Fruit fly (Drosophila melanogaster) whole organism, adult: ENCODE results near the gene APC7.

ENCODE experiments used
- CG11617 ChIP-seq: fragments of 200-800 bp; sonication (Bioruptor generic); optimal IDR thresholded peaks from 2 replicates; lab custom pipeline; 2017; ENCODE audit warnings: mild to moderate bottlenecking, missing biosample characterization, missing genetic modification reagents, missing genetic modification characterization
- CG12768 ChIP-seq: fragments of 200-800 bp; sonication (Bioruptor generic); optimal IDR thresholded peaks from 2 replicates; lab custom pipeline; 2017; ENCODE audit warnings: missing biosample characterization, missing genetic modification characterization, mild to moderate bottlenecking, moderate library complexity, missing genetic modification reagents
- CG14711 ChIP-seq: fragments of 200-800 bp; sonication (Bioruptor generic); optimal IDR thresholded peaks from 2 replicates; lab custom pipeline; 2018; ENCODE audit warnings: missing biosample characterization, mild to moderate bottlenecking, missing genetic modification characterization, moderate library complexity
- CG1620 ChIP-seq: fragments of 200-800 bp; sonication (Bioruptor generic); optimal IDR thresholded peaks from 2 replicates; lab custom pipeline; 2016; ENCODE audit warnings: missing biosample characterization, missing genetic modification characterization
- CG33017 ChIP-seq: fragments of 200-800 bp; sonication (Bioruptor generic); optimal IDR thresholded peaks from 2 replicates; lab custom pipeline; 2018; ENCODE audit warnings: missing biosample characterization, mild to moderate bottlenecking, missing genetic modification characterization, moderate library complexity
- CG5204 ChIP-seq: fragments of 200-800 bp; sonication (Bioruptor generic); optimal IDR thresholded peaks from 2 replicates; lab custom pipeline; 2016; ENCODE audit warnings: missing biosample characterization, missing genetic modification characterization
- CG7045 ChIP-seq: fragments of 200-800 bp; sonication (Bioruptor generic); optimal IDR thresholded peaks from 2 replicates; lab custom pipeline; 2017; ENCODE audit warnings: missing biosample characterization, mild to moderate bottlenecking, missing genetic modification characterization
- CG7101 ChIP-seq: fragments of 200-800 bp; sonication (Bioruptor generic); optimal IDR thresholded peaks from 2 replicates; lab custom pipeline; 2018; ENCODE audit warnings: missing biosample characterization, mild to moderate bottlenecking, missing genetic modification characterization, moderate library complexity
- Clk ChIP-seq: fragments of 200-800 bp; sonication (Bioruptor generic); optimal IDR thresholded peaks from 2 replicates; lab custom pipeline; 2017; ENCODE audit warnings: missing biosample characterization, missing genetic modification characterization
- Crg-1 ChIP-seq: fragments of 200-800 bp; sonication (Bioruptor generic); optimal IDR thresholded peaks from 2 replicates; lab custom pipeline; 2016; ENCODE audit warnings: missing biosample characterization, missing genetic modification characterization
- Hr96 ChIP-seq: fragments of 200-800 bp; sonication (Bioruptor generic); optimal IDR thresholded peaks from 2 replicates; lab custom pipeline; 2016; ENCODE audit warnings: missing biosample characterization, missing genetic modification characterization
- Mnt ChIP-seq: fragments of 200-800 bp; sonication (Bioruptor generic); optimal IDR thresholded peaks from 2 replicates; lab custom pipeline; 2016; ENCODE audit warnings: missing biosample characterization, mild to moderate bottlenecking, missing genetic modification characterization
- bab1 ChIP-seq: fragments of 200-800 bp; sonication (Bioruptor generic); optimal IDR thresholded peaks from 3 replicates; lab custom pipeline; 2019; ENCODE audit warnings: missing biosample characterization, mild to moderate bottlenecking, missing genetic modification characterization, moderate library complexity
- cic ChIP-seq: fragments of 200-800 bp; sonication (Bioruptor generic); optimal IDR thresholded peaks from 2 replicates; lab custom pipeline; 2017; ENCODE audit warnings: missing biosample characterization, mild to moderate bottlenecking, missing genetic modification characterization, moderate library complexity
- cnc ChIP-seq, 2 experiments: fragments of >200 bp; optimal IDR thresholded peaks; 2 replicates each; lab custom pipeline; 2017
- kay ChIP-seq: fragments of 200-800 bp; sonication (Bioruptor generic); peaks from one replicate; lab custom pipeline; 2016; ENCODE audit warnings: missing biosample characterization, missing genetic modification characterization, borderline replicate concordance
- ovo ChIP-seq: fragments of 200-800 bp; sonication (Bioruptor generic); optimal IDR thresholded peaks from 2 replicates; lab custom pipeline; 2016; ENCODE audit warnings: missing biosample characterization, missing genetic modification characterization
- pad ChIP-seq: fragments of 200-800 bp; sonication (Bioruptor generic); optimal IDR thresholded peaks from 3 replicates; lab custom pipeline; 2017; ENCODE audit warnings: missing biosample characterization, missing genetic modification characterization, mild to moderate bottlenecking, moderate library complexity, missing genetic modification reagents
- tj ChIP-seq: fragments of 200-800 bp; sonication (Bioruptor generic); optimal IDR thresholded peaks from 3 replicates; lab custom pipeline; 2017; ENCODE audit warnings: missing biosample characterization, mild to moderate bottlenecking, missing genetic modification characterization, moderate library complexity
- toe ChIP-seq: fragments of 200-800 bp; sonication (Bioruptor generic); optimal IDR thresholded peaks from 2 replicates; lab custom pipeline; 2016; ENCODE audit warnings: missing biosample characterization, missing genetic modification characterization

Gene APC7

DNA sequence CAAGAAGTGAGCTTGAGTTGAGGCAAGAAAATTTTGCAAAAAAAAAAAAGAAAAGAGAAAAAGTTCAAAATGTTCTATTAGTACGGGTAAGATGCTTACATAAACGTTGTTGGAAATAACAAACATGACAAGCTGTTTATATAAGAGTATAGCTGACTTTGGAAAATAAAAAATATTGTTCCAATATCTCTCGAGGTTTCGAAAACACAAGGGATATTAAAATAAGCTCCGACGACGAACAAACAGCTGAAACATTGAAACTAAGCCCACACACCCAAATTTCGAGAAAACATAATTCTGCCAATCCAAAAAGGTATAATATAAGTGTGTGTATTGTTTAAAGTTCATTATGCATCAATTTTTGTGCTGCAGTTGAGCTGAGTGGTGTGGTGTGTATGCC, 23.1 kb upstream of the APC7 start:
- no peak for TF ChIP-seq cnc (optimal IDR thresholded peaks at IDR 0.05; lab: Kevin White, UChicago)
- no peak for TF ChIP-seq CG7045 (GFP tag; lab: Kevin White, UChicago)
- TF ChIP-seq CG11617 (GFP tag; lab: Kevin White, UChicago) = no peak
- no peak for TF ChIP-seq CG5204 (GFP tag; lab: Kevin White, UChicago)
- TF ChIP-seq CG7101 (tag; lab: Kevin White, UChicago) = no peak
- no peak for TF ChIP-seq CG1620

DNA sequence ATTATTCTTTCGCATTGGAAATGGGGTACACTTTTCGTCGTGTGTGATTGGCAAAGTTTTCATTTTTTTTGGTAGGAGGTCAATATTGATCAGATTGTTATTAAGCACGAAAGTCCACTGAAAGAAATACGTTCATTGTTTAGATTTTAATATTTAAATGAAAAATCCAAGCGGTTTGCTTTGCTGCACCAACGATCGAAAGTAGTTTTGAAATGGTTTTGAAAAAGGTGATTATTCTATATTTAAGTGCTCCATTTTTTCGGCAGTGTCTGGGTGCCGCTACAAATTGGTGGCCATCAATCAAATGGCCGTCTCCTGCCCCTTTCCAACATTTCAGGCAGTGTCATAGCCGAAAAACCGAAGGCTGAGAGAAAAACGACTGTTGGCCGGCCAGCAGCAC, 22.4 kb upstream of the APC7 start:
- no peak for TF ChIP-seq CG5204 (GFP tag; lab: Kevin White, UChicago)
- no peak for TF ChIP-seq toe
- no peak for TF ChIP-seq Mnt (GFP tag; lab: Kevin White, UChicago)
- TF ChIP-seq CG14711 (tag; lab: Kevin White, UChicago) = no peak
- TF ChIP-seq CG7101 (tag; lab: Kevin White, UChicago) = no peak
- TF ChIP-seq pad = no peak
- TF ChIP-seq CG33017 = no peak
- TF ChIP-seq CG11617 (GFP tag; lab: Kevin White, UChicago) = no peak
- TF ChIP-seq bab1 (GFP tag; lab: Kevin White, UChicago) = no peak
- TF ChIP-seq Crg-1 (GFP tag; lab: Kevin White, UChicago) = no peak
- TF ChIP-seq ovo = no peak
- TF ChIP-seq CG12768 (GFP tag; lab: Kevin White, UChicago) = no peak
- no peak for TF ChIP-seq kay (GFP tag; lab: Kevin White, UChicago)

DNA sequence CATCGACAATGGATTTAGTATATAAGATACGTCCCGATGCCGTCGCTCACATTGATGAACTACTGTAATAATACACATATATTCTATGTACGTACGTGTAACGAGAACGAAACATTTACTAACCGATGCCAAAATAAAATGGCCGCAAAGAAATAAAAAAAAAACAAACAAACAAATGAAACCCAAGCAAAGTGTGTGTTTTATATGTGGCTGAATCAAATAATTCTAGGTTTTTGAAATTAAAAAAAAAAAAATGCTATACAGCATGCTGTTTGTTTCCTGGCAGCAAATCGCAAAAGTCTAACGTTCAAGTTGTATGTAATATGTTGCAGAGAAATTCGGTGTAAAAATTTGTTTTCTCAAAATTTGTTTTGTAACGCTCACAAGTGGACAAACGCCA, 7.9 kb upstream of the APC7 start, which contains the start of gene CG17717:
CG17717 (plus strand) TSS at position 301 of the 400 bp plus-strand sequence.
- TF ChIP-seq CG5204 (GFP tag; lab: Kevin White, UChicago) = no peak
- no peak for TF ChIP-seq Clk (GFP tag; lab: Kevin White, UChicago)
- TF ChIP-seq cic (GFP tag; lab: Kevin White, UChicago) = no peak
- no peak for TF ChIP-seq ovo
- no peak for TF ChIP-seq CG7101 (tag; lab: Kevin White, UChicago)
- no peak for TF ChIP-seq Crg-1 (GFP tag; lab: Kevin White, UChicago)
- TF ChIP-seq CG7045 (GFP tag; lab: Kevin White, UChicago) = no peak
- TF ChIP-seq bab1 (GFP tag; lab: Kevin White, UChicago) = no peak

DNA sequence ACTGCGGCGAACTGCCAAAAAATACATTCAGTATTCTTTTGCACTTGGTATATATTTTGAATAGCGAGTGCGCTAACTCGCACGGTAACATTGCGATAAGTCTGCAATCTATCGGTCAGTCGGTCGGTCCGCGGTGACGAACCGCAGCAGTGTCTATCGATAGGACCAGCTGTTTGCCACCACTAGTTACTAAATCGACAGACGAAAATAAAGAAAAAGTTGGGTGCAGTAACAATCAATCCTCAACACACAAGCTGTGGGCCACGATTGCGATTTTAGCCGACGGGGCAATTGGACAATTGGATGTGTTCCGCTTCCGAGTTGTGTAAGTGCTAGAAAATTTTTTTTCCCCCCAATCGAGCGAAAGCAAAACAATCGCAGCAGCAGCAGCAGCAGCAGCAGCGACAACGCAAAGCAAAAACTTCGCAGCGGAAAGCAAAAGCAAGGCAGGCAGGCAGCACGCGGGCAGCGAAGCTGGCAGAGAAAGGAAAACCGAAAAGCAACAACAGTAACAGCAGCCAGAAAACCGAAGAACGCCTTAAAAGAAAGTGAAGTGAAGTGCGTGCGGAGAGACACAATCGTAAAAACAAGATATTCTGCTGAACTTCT, 6.1 kb upstream of the APC7 start, which contains the start of gene Pat1:
Pat1 (plus strand) TSS at position 96 of the 609 bp plus-strand sequence.
- TF ChIP-seq CG11617 (GFP tag; lab: Kevin White, UChicago) (peak; percentile 1), bab1 (GFP tag; lab: Kevin White, UChicago) (peak; percentile 73), Mnt (GFP tag; lab: Kevin White, UChicago) (peak; percentile 24), toe (no peak), CG14711 (tag; lab: Kevin White, UChicago) (peak; percentile 8), CG7101 (tag; lab: Kevin White, UChicago) (peak; percentile 17)

DNA sequence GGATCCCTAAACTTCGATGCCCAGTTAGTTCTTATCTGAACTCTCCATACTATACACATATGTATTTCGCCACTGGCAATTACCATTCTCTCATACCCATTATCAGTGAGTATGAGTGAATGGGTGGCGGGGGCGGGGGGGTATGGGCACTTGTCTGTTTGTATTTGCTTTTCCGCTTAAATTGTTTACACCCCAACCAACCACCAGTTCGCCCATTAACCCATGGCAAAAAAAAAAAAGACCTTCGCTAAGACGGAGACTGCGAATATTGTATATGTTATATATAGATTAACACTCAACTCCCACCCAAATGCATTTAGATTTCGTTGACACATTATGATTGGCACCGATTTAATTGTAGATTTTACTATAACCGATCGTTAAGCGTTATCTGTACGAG, 4.8 kb upstream of the APC7 start:
- TF ChIP-seq CG33017 (peak; percentile 53), Clk (GFP tag; lab: Kevin White, UChicago) (peak; percentile 17), CG5204 (GFP tag; lab: Kevin White, UChicago) (no peak), Crg-1 (GFP tag; lab: Kevin White, UChicago) (peak; percentile 65), cic (GFP tag; lab: Kevin White, UChicago) (no peak), pad (peak; percentile 65), cnc (optimal IDR thresholded peaks at IDR 0.05; lab: Kevin White, UChicago) (no peak), bab1 (GFP tag; lab: Kevin White, UChicago) (no peak), ovo (peak; percentile 64), CG7101 (tag; lab: Kevin White, UChicago) (peak; percentile 84), toe (no peak), CG14711 (tag; lab: Kevin White, UChicago) (peak; percentile 42), kay (GFP tag; lab: Kevin White, UChicago) (peak; percentile 49), CG11617 (GFP tag; lab: Kevin White, UChicago) (peak; percentile 58), CG7045 (GFP tag; lab: Kevin White, UChicago) (peak; percentile 37), CG12768 (GFP tag; lab: Kevin White, UChicago) (peak; percentile 51), tj (GFP tag; lab: Kevin White, UChicago) (peak; percentile 42)

DNA sequence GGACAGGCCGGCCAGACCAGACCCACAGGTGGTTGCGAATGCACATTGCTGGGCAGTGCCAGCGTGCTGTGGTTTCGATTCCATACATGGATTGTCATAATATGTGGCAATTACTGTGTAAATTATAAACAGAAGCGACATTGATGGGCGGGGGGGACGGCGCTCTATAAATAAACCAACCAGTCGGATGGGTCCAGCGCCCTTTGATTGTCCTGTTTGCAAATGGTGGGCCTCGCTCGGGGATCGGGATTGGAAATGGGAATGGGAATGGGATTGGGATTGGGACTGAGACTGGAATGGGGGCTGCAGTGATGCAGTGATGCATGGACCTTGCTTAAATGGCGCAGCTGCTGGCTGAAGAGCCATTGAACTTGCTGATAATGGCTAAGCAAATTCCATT, 4.1 kb upstream of the APC7 start:
- TF ChIP-seq CG14711 (tag; lab: Kevin White, UChicago) (no peak), CG1620 (no peak), ovo (no peak), cnc (optimal IDR thresholded peaks at IDR 0.05; lab: Kevin White, UChicago) (no peak), CG7101 (tag; lab: Kevin White, UChicago) (no peak), CG12768 (GFP tag; lab: Kevin White, UChicago) (no peak)

DNA sequence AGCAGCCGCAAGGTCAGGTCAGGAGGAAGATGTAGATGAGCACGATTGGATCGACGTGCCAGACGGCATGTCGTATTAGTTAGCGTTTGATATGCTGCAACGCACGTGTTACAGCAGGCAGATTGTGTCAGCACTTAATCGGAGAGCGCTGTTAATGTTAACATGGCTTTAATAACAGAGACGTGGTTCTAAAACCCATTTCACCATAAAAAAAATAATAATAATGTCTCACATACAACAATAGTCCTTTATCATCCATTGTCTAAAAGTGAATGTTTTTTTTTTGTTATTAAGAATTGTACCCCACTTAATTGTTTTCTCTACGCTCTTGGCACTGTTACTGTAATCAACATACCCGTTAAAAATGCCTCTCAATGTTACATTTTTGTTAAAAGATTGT, 2.3 kb downstream of the APC7 start:
- TF ChIP-seq bab1 (GFP tag; lab: Kevin White, UChicago) (peak; percentile 83), CG1620 (peak; percentile 78), toe (peak; percentile 78), Clk (GFP tag; lab: Kevin White, UChicago) (peak; percentile 59), CG7101 (tag; lab: Kevin White, UChicago) (peak; percentile 72), CG33017 (no peak), ovo (no peak), Hr96 (GFP tag; lab: Kevin White, UChicago) (peak; percentile 89), Mnt (GFP tag; lab: Kevin White, UChicago) (no peak), cic (GFP tag; lab: Kevin White, UChicago) (peak; percentile 53), CG12768 (GFP tag; lab: Kevin White, UChicago) (peak; percentile 94), CG7045 (GFP tag; lab: Kevin White, UChicago) (peak; percentile 88), kay (GFP tag; lab: Kevin White, UChicago) (peak; percentile 69), tj (GFP tag; lab: Kevin White, UChicago) (no peak), pad (peak; percentile 87), CG11617 (GFP tag; lab: Kevin White, UChicago) (peak; percentile 48), CG14711 (tag; lab: Kevin White, UChicago) (peak; percentile 98)
